Worm (Caenorhabditis elegans) whole organism, L4 larva: ENCODE data around the gene gfat-1.

ENCODE experiments used
- D1046.2 ChIP-seq: fragments of 200-800 bp; sonication (Bioruptor generic); IDR thresholded peaks from 2 replicates; pipeline ENCODE4 v1.3.6; 2022; ENCODE audit warnings: missing genetic modification characterization, missing compliant biosample characterization
- F26F4.8 ChIP-seq: fragments of 200-800 bp; sonication (Bioruptor generic); conservative IDR thresholded peaks from 2 replicates; pipeline ENCODE4 v1.3.6; 2022; ENCODE audit warnings: missing genetic modification characterization, missing compliant biosample characterization
- F37D6.2 ChIP-seq: sonication (generic microtip); optimal IDR thresholded peaks from 2 replicates; lab custom pipeline; 2016; ENCODE audit warnings: mild to moderate bottlenecking, missing genetic modification characterization, missing compliant biosample characterization
- F49E8.2 ChIP-seq: sonication (generic microtip); optimal IDR thresholded peaks from 2 replicates; lab custom pipeline; 2016; ENCODE audit warnings: missing compliant biosample characterization, mild to moderate bottlenecking, missing genetic modification characterization, borderline replicate concordance
- R02D3.7 ChIP-seq: fragments of 150-350 bp; sonication (generic microtip); optimal IDR thresholded peaks from 3 replicates; lab custom pipeline; 2014; ENCODE audit warnings: missing biosample characterization, missing genetic modification characterization
- T26A8.4 ChIP-seq: fragments of 200-800 bp; sonication (Bioruptor generic); IDR thresholded peaks from 2 replicates; pipeline ENCODE4 v1.3.6; 2022; ENCODE audit warnings: missing genetic modification characterization, missing compliant biosample characterization
- Y48G9A.11 ChIP-seq: fragments of 200-800 bp; sonication (Bioruptor generic); IDR thresholded peaks from 2 replicates; pipeline ENCODE4 v1.3.6; 2022; ENCODE audit warnings: missing genetic modification reagents, missing genetic modification characterization, missing compliant biosample characterization
- ZK546.5 ChIP-seq, 2 experiments: sonication (generic microtip); optimal IDR thresholded peaks; 2 replicates each; lab custom pipeline; 2017; ENCODE audit warnings: missing biosample characterization in 2 of 2, missing genetic modification characterization in 2 of 2
- ama-1 ChIP-seq: fragments of 150-350 bp; optimal IDR thresholded peaks from 2 replicates; lab custom pipeline; 2014; ENCODE audit warnings: inconsistent platforms, mixed read lengths
- arid-1 ChIP-seq: fragments of 200-800 bp; sonication (Bioruptor generic); conservative IDR thresholded peaks from 2 replicates; pipeline ENCODE4 v1.3.6; 2022; ENCODE audit warnings: missing genetic modification reagents, missing genetic modification characterization, missing compliant biosample characterization
- attf-4 ChIP-seq: sonication (generic microtip); optimal IDR thresholded peaks from 3 replicates; lab custom pipeline; 2017; ENCODE audit warnings: missing biosample characterization, missing genetic modification characterization
- ceh-20 ChIP-seq: fragments of 200-800 bp; sonication (Bioruptor generic); IDR thresholded peaks from 2 replicates; pipeline ENCODE4 v1.3.6; 2022; ENCODE audit warnings: missing genetic modification reagents, missing genetic modification characterization, missing compliant biosample characterization
- ceh-32 ChIP-seq: sonication (generic microtip); optimal IDR thresholded peaks from 2 replicates; lab custom pipeline; 2016; ENCODE audit warnings: mild to moderate bottlenecking, missing genetic modification characterization, missing compliant biosample characterization; ENCODE audit not compliant: poor library complexity
- ceh-44 ChIP-seq: fragments of 200-800 bp; sonication (Bioruptor generic); IDR thresholded peaks from 2 replicates; pipeline ENCODE4 v1.3.6; 2022; ENCODE audit warnings: missing genetic modification reagents, missing genetic modification characterization, missing compliant biosample characterization
- ceh-82 ChIP-seq: sonication (generic microtip); optimal IDR thresholded peaks from 2 replicates; lab custom pipeline; 2017; ENCODE audit warnings: missing biosample characterization, missing genetic modification characterization
- ces-1 ChIP-seq: fragments of 150-350 bp; sonication (generic microtip); optimal IDR thresholded peaks from 4 replicates; lab custom pipeline; 2014; ENCODE audit warnings: missing biosample characterization, missing genetic modification reagents, missing genetic modification characterization
- cey-2 ChIP-seq: sonication (generic microtip); optimal IDR thresholded peaks from 3 replicates; lab custom pipeline; 2017; ENCODE audit warnings: missing genetic modification characterization, mild to moderate bottlenecking, missing compliant biosample characterization, antibody characterized with exemption, borderline replicate concordance; ENCODE audit not compliant: insufficient read depth
- ctbp-1 ChIP-seq: fragments of 200-800 bp; sonication (Bioruptor generic); IDR thresholded peaks from 2 replicates; pipeline ENCODE4 v1.3.6; 2022; ENCODE audit warnings: missing genetic modification reagents, missing genetic modification characterization, missing compliant biosample characterization
- daf-16 ChIP-seq, 3 experiments: sonication (generic microtip); optimal IDR thresholded peaks; 2 replicates each; lab custom pipeline; 2016 to 2017; ENCODE audit warnings: missing genetic modification characterization in 3 of 3, missing genetic modification reagents in 3 of 3, mild to moderate bottlenecking in 2 of 3, missing compliant biosample characterization in 2 of 3, missing biosample characterization in 1 of 3, moderate library complexity in 1 of 3
- duxl-1 ChIP-seq: sonication (generic microtip); optimal IDR thresholded peaks from 2 replicates; lab custom pipeline; 2016; ENCODE audit warnings: mild to moderate bottlenecking, missing genetic modification characterization, moderate library complexity, missing compliant biosample characterization; ENCODE audit not compliant: poor library complexity
- dve-1 ChIP-seq: sonication (generic microtip); optimal IDR thresholded peaks from 2 replicates; lab custom pipeline; 2017; ENCODE audit warnings: antibody characterized with exemption, mild to moderate bottlenecking, missing genetic modification characterization, missing compliant biosample characterization; ENCODE audit not compliant: insufficient read depth
- egl-43 ChIP-seq: fragments of 200-800 bp; sonication (Bioruptor generic); IDR thresholded peaks from 2 replicates; pipeline ENCODE4 v1.3.6; 2022; ENCODE audit warnings: missing genetic modification reagents, missing genetic modification characterization, missing compliant biosample characterization
- gei-8 ChIP-seq: fragments of 200-800 bp; sonication (Bioruptor generic); optimal IDR thresholded peaks from 2 replicates; lab custom pipeline; 2018; ENCODE audit warnings: mild to moderate bottlenecking, missing genetic modification characterization, missing compliant biosample characterization
- hif-1 ChIP-seq, 2 experiments: sonication (generic microtip); optimal IDR thresholded peaks; 2 replicates each; lab custom pipeline; 2016 to 2017; ENCODE audit warnings: missing compliant biosample characterization in 2 of 2, missing genetic modification characterization in 2 of 2, missing genetic modification reagents in 2 of 2, missing genotype in 2 of 2, mild to moderate bottlenecking in 1 of 2
- hlh-30 ChIP-seq: sonication (generic microtip); optimal IDR thresholded peaks from 2 replicates; lab custom pipeline; 2017; ENCODE audit warnings: antibody characterized with exemption, mild to moderate bottlenecking, missing genetic modification characterization, missing compliant biosample characterization; ENCODE audit not compliant: insufficient read depth
- jun-1 ChIP-seq: fragments of 150-350 bp; optimal IDR thresholded peaks from 2 replicates; lab custom pipeline; 2014; ENCODE audit warnings: missing biosample characterization, missing genetic modification reagents, missing genetic modification characterization
- lin-1 ChIP-seq: fragments of 200-800 bp; sonication (Bioruptor generic); IDR thresholded peaks from 2 replicates; pipeline ENCODE4 v1.3.6; 2022; ENCODE audit warnings: missing genetic modification reagents, missing genetic modification characterization, missing compliant biosample characterization
- lin-13 ChIP-seq: fragments of 150-350 bp; optimal IDR thresholded peaks from 2 replicates; lab custom pipeline; 2014; ENCODE audit warnings: missing biosample characterization, missing genetic modification reagents, missing genetic modification characterization
- lin-39 ChIP-seq: fragments of 150-350 bp; optimal IDR thresholded peaks from 2 replicates; lab custom pipeline; 2014; ENCODE audit warnings: missing biosample characterization, missing genetic modification reagents, missing genetic modification characterization
- madf-5 ChIP-seq, 2 experiments: fragments of 200-800 bp; sonication (Bioruptor generic); IDR thresholded peaks; 2 replicates each; pipeline ENCODE4 v1.3.6; 2022; ENCODE audit warnings: missing compliant biosample characterization in 2 of 2, missing genetic modification characterization in 2 of 2
- madf-9 ChIP-seq: fragments of 200-800 bp; sonication (Bioruptor generic); conservative IDR thresholded peaks from 2 replicates; pipeline ENCODE4 v1.3.6; 2022; ENCODE audit warnings: missing genetic modification reagents, missing genetic modification characterization, missing compliant biosample characterization
- nhr-11 ChIP-seq: fragments of 150-350 bp; optimal IDR thresholded peaks from 2 replicates; lab custom pipeline; 2014; ENCODE audit warnings: missing biosample characterization, missing genetic modification characterization
- nhr-111 ChIP-seq: fragments of 200-800 bp; sonication (Bioruptor generic); optimal IDR thresholded peaks from 2 replicates; lab custom pipeline; 2018; ENCODE audit warnings: mild to moderate bottlenecking, missing genetic modification characterization, missing compliant biosample characterization
- nhr-237 ChIP-seq: sonication (generic microtip); optimal IDR thresholded peaks from 2 replicates; lab custom pipeline; 2017; ENCODE audit warnings: missing biosample characterization, missing genetic modification characterization
- nhr-42 ChIP-seq: fragments of 200-800 bp; sonication (Bioruptor generic); IDR thresholded peaks from 2 replicates; pipeline ENCODE4 v1.3.6; 2022; ENCODE audit warnings: missing genetic modification characterization, missing compliant biosample characterization
- nhr-48 ChIP-seq: sonication (generic microtip); optimal IDR thresholded peaks from 2 replicates; lab custom pipeline; 2016; ENCODE audit warnings: mild to moderate bottlenecking, missing genetic modification characterization, missing compliant biosample characterization
- nhr-76 ChIP-seq: fragments of 150-350 bp; optimal IDR thresholded peaks from 2 replicates; lab custom pipeline; 2014; ENCODE audit warnings: missing biosample characterization, missing genetic modification characterization
- pha-4 ChIP-seq, 2 experiments: fragments of 150-350 bp in 1 of 2; fragments of 200-800 bp in 1 of 2; sonication (Bioruptor generic) in 1 of 2; IDR thresholded peaks in 1 of 2; optimal IDR thresholded peaks in 1 of 2; 2 replicates each; pipeline versions ENCODE4 v1.3.6 to Lab custom; 2014 to 2022; ENCODE audit warnings: missing genetic modification characterization in 2 of 2, missing genetic modification reagents in 2 of 2, missing biosample characterization in 1 of 2, missing compliant biosample characterization in 1 of 2
- php-3 ChIP-seq: fragments of 200-800 bp; sonication (Bioruptor generic); IDR thresholded peaks from 2 replicates; pipeline ENCODE4 v1.3.6; 2022; ENCODE audit warnings: missing genetic modification reagents, missing genetic modification characterization, missing compliant biosample characterization
- rbr-2 ChIP-seq: sonication (generic microtip); optimal IDR thresholded peaks from 2 replicates; lab custom pipeline; 2016; ENCODE audit warnings: missing genotype, missing genetic modification characterization, missing compliant biosample characterization
- saeg-2 ChIP-seq: fragments of 200-800 bp; sonication (Bioruptor generic); IDR thresholded peaks from 2 replicates; pipeline ENCODE4 v1.3.6; 2022; ENCODE audit warnings: missing genetic modification reagents, missing genetic modification characterization, missing compliant biosample characterization
- skn-1 ChIP-seq: fragments of 150-350 bp; optimal IDR thresholded peaks from 2 replicates; lab custom pipeline; 2014; ENCODE audit warnings: missing biosample characterization, missing genetic modification characterization
- snpc-1.2 ChIP-seq: fragments of 200-800 bp; sonication (Bioruptor generic); IDR thresholded peaks from 2 replicates; pipeline ENCODE4 v1.3.6; 2022; ENCODE audit warnings: missing genetic modification reagents, missing genetic modification characterization, missing compliant biosample characterization
- snpc-4 ChIP-seq: fragments of 150-350 bp; optimal IDR thresholded peaks from 2 replicates; lab custom pipeline; 2014; ENCODE audit warnings: missing biosample characterization, missing genetic modification characterization
- spr-3 ChIP-seq: fragments of 200-800 bp; sonication (Bioruptor generic); optimal IDR thresholded peaks from 2 replicates; lab custom pipeline; 2018; ENCODE audit warnings: mild to moderate bottlenecking, missing genetic modification characterization, missing compliant biosample characterization
- tag-97 ChIP-seq: fragments of 200-800 bp; sonication (Bioruptor generic); IDR thresholded peaks from 2 replicates; pipeline ENCODE4 v1.3.6; 2022; ENCODE audit warnings: missing genetic modification characterization, missing compliant biosample characterization
- unc-130 ChIP-seq: sonication (generic microtip); optimal IDR thresholded peaks from 2 replicates; lab custom pipeline; 2016; ENCODE audit warnings: missing genetic modification reagents, missing genetic modification characterization, missing compliant biosample characterization
- zip-2 ChIP-seq: fragments of 150-350 bp; optimal IDR thresholded peaks from 2 replicates; lab custom pipeline; 2014; ENCODE audit warnings: missing biosample characterization, missing genetic modification characterization

Gene gfat-1

DNA sequence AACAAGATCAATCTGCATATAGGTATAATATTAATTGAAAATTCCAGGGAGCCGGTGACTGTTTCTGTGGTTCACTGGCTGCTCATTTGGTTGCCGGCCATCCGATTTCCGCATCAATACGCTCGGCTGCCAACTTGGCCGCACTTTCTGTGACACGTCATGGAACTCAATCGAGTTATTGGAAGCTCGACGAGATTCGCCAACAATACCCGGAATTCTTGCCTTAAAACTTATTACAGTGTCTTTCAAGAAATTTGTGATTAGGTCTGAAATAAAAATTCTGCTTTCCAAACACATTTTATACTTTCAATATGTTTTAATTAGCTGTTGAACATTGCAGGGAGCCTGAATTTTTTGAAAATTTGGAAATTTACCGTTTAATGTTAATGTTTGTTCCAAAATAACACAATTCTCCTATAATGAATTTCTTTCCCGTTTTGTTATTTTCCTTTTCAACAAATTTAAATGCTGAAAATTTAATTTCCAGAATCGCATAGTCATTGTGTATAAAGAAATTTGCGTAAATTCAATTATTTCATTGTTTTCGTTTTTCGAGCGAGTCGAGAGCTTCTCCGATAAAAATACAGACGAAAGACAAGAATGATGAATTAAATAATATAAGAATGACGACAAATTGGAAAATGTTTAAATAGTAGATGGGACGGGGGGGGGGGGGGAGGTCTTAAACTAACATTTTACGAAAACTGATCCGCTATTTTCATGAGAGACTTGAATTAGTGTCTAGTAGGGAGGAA lies 19.1 kb upstream of the gfat-1 start (continued):
- no peak for TF ChIP-seq ces-1
- no peak for TF ChIP-seq ZK546.5 (tag; optimal IDR thresholded peaks at IDR 0.05; lab: Kevin White, UChicago)
- TF ChIP-seq madf-5 (GFP tag; IDR thresholded peaks at IDR 0.05; lab: Robert Waterston, UW): no peak
- TF ChIP-seq F49E8.2 (tag; lab: Kevin White, UChicago): no peak
- TF ChIP-seq pha-4 (GFP tag; IDR thresholded peaks at IDR 0.05; lab: Robert Waterston, UW): no peak
- TF ChIP-seq pha-4 (tag; optimal IDR thresholded peaks at IDR 0.05; lab: Kevin White, UChicago): no peak
- no peak for TF ChIP-seq snpc-4 (tag; lab: Kevin White, UChicago)
- TF ChIP-seq spr-3 (GFP tag; lab: Kevin White, UChicago): no peak
- no peak for TF ChIP-seq lin-13 (GFP tag; lab: Kevin White, UChicago)
- TF ChIP-seq ctbp-1 (GFP tag; lab: Robert Waterston, UW): no peak
- TF ChIP-seq egl-43 (GFP tag; lab: Robert Waterston, UW): no peak
- TF ChIP-seq attf-4: no peak
- no peak for TF ChIP-seq nhr-237 (tag; lab: Kevin White, UChicago)
- TF ChIP-seq unc-130 (GFP tag; lab: Kevin White, UChicago): no peak
- no peak for TF ChIP-seq nhr-48 (tag; lab: Kevin White, UChicago)
- TF ChIP-seq ceh-82 (tag; lab: Kevin White, UChicago): no peak
- peak; percentile 5 for TF ChIP-seq dve-1
- no peak for TF ChIP-seq nhr-111 (GFP tag; lab: Kevin White, UChicago)
- no peak for TF ChIP-seq ceh-20 (GFP tag; lab: Robert Waterston, UW)
- TF ChIP-seq duxl-1 (tag; lab: Kevin White, UChicago): peak; percentile 18
- no peak for TF ChIP-seq hlh-30 (tag; lab: Kevin White, UChicago)
- TF ChIP-seq nhr-76: no peak
- no peak for TF ChIP-seq madf-9 (GFP tag; lab: Robert Waterston, UW)
- TF ChIP-seq Y48G9A.11: no peak
- TF ChIP-seq ceh-32 (tag; lab: Kevin White, UChicago): no peak
- TF ChIP-seq php-3 (GFP tag; lab: Robert Waterston, UW): no peak
- no peak for TF ChIP-seq arid-1 (GFP tag; lab: Robert Waterston, UW)
- TF ChIP-seq gei-8: no peak
- TF ChIP-seq saeg-2 (GFP tag; lab: Robert Waterston, UW): no peak
- peak; percentile 17 for TF ChIP-seq F37D6.2 (tag; lab: Kevin White, UChicago)
- TF ChIP-seq ceh-44 (GFP tag; lab: Robert Waterston, UW): no peak
- TF ChIP-seq R02D3.7 (tag; lab: Kevin White, UChicago): no peak
- TF ChIP-seq rbr-2 (tag; lab: Kevin White, UChicago): peak; percentile 12
- TF ChIP-seq ama-1 (lab: Kevin White, UChicago): peak; percentile 54
- TF ChIP-seq jun-1 (tag; lab: Kevin White, UChicago): no peak
- no peak for TF ChIP-seq tag-97
- TF ChIP-seq cey-2: no peak
- no peak for TF ChIP-seq F26F4.8 (GFP tag; lab: Robert Waterston, UW)
- no peak for TF ChIP-seq snpc-1.2 (GFP tag; lab: Robert Waterston, UW)
- TF ChIP-seq daf-16 (GFP tag; optimal IDR thresholded peaks at IDR 0.05; lab: Kevin White, UChicago): peak in 1 of 2 experiments; percentile 60
- TF ChIP-seq daf-16 (tag; optimal IDR thresholded peaks at IDR 0.05; lab: Kevin White, UChicago): peak; percentile 18
- TF ChIP-seq hif-1 (tag; optimal IDR thresholded peaks at IDR 0.05; lab: Kevin White, UChicago): no peak
- no peak for TF ChIP-seq skn-1
- TF ChIP-seq nhr-42 (GFP tag; lab: Robert Waterston, UW): no peak
- TF ChIP-seq T26A8.4 (GFP tag; lab: Robert Waterston, UW): peak; percentile 50; the same call in 1 of the 2 replicates
- no peak for TF ChIP-seq nhr-11 (tag; lab: Kevin White, UChicago)
- TF ChIP-seq zip-2 (tag; lab: Kevin White, UChicago): no peak
- no peak for TF ChIP-seq lin-39 (tag; lab: Kevin White, UChicago)
- TF ChIP-seq lin-1 (GFP tag; lab: Robert Waterston, UW): no peak
- TF ChIP-seq D1046.2 (GFP tag; lab: Robert Waterston, UW): no peak
